Worm (Caenorhabditis elegans) whole organism, late embryonic: ENCODE data around the gene F35C5.1.

Experiments used
- T23F11.4 ChIP-seq: fragments of 200-800 bp; sonication (Bioruptor generic); optimal IDR thresholded peaks from 2 replicates; lab custom pipeline; 2018; ENCODE audit warnings: mild to moderate bottlenecking, missing genetic modification characterization, missing compliant biosample characterization
- ama-1 ChIP-seq: fragments of 150-350 bp; optimal IDR thresholded peaks from 2 replicates; lab custom pipeline; 2014
- ceh-19 ChIP-seq: fragments of 200-800 bp; sonication (Bioruptor generic); optimal IDR thresholded peaks from 2 replicates; lab custom pipeline; 2018; ENCODE audit warnings: mild to moderate bottlenecking, missing genetic modification characterization, missing compliant biosample characterization
- ceh-31 ChIP-seq: sonication (generic microtip); optimal IDR thresholded peaks from 2 replicates; lab custom pipeline; 2016; ENCODE audit warnings: missing genetic modification characterization, missing compliant biosample characterization
- ceh-45 ChIP-seq: fragments of 200-800 bp; sonication (Bioruptor generic); IDR thresholded peaks from 2 replicates; pipeline ENCODE4 v1.3.6; 2022; ENCODE audit warnings: missing genetic modification reagents, missing genetic modification characterization, missing compliant biosample characterization
- ceh-9 ChIP-seq: sonication (generic microtip); optimal IDR thresholded peaks from 2 replicates; lab custom pipeline; 2016; ENCODE audit warnings: mild to moderate bottlenecking, missing genetic modification characterization, inconsistent platforms, missing compliant biosample characterization
- elt-2 ChIP-seq: sonication (generic microtip); optimal IDR thresholded peaks from 2 replicates; lab custom pipeline; 2016; ENCODE audit warnings: missing genetic modification reagents, missing genetic modification characterization, missing compliant biosample characterization
- eyg-1 ChIP-seq: sonication (generic microtip); optimal IDR thresholded peaks from 2 replicates; lab custom pipeline; 2016; ENCODE audit warnings: missing genotype, missing genetic modification characterization, missing compliant biosample characterization
- fax-1 ChIP-seq: sonication (generic microtip); optimal IDR thresholded peaks from 2 replicates; lab custom pipeline; 2016; ENCODE audit warnings: missing genotype, missing genetic modification characterization, missing compliant biosample characterization
- hlh-30 ChIP-seq: sonication (generic microtip); optimal IDR thresholded peaks from 2 replicates; lab custom pipeline; 2017; ENCODE audit warnings: antibody characterized with exemption, missing genetic modification characterization, missing compliant biosample characterization; ENCODE audit not compliant: insufficient read depth
- nfya-1 ChIP-seq: sonication (generic microtip); optimal IDR thresholded peaks from 2 replicates; lab custom pipeline; 2017; ENCODE audit warnings: missing genetic modification characterization, mild to moderate bottlenecking, missing compliant biosample characterization, antibody characterized with exemption, moderate library complexity
- nhr-11 ChIP-seq: fragments of 150-350 bp; optimal IDR thresholded peaks from 2 replicates; lab custom pipeline; 2014; ENCODE audit warnings: missing biosample characterization, missing genetic modification characterization
- nhr-232 ChIP-seq: sonication (generic microtip); optimal IDR thresholded peaks from 2 replicates; lab custom pipeline; 2016; ENCODE audit warnings: missing genetic modification characterization, missing compliant biosample characterization
- unc-86 ChIP-seq: sonication (generic microtip); optimal IDR thresholded peaks from 2 replicates; lab custom pipeline; 2016; ENCODE audit warnings: missing genetic modification characterization, missing compliant biosample characterization

DNA sequence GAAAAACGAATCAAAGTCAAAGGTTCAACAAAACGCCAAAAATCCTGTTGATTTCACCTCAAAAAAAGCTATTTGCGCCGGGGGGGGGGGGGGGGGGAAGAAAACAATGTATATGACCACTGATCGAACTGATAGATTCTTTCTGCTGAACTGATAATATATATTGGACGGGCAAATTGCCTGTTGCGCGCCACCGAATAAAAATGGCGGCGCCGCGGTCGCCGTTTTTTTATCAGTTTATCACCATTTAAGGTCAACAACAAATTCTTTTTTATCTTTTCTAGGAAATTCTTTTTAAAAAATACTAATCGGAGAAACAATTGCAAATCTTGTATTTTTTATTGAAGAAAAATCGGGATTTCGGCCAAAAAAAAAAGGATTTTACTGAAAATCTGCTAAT, 846 bp upstream of the F35C5.1 start:
- TF ChIP-seq ceh-31 (tag; lab: Kevin White, UChicago) (no peak), ceh-9 (tag; lab: Kevin White, UChicago) (no peak), T23F11.4 (GFP tag; lab: Kevin White, UChicago) (no peak), hlh-30 (tag; lab: Kevin White, UChicago) (no peak), ceh-19 (GFP tag; lab: Kevin White, UChicago) (no peak), nhr-11 (tag; lab: Kevin White, UChicago) (no peak), unc-86 (tag; lab: Kevin White, UChicago) (no peak), ama-1 (lab: Kevin White, UChicago) (no peak), fax-1 (no peak), nfya-1 (tag; lab: Kevin White, UChicago) (no peak), elt-2 (no peak), eyg-1 (no peak), nhr-232 (tag; lab: Kevin White, UChicago) (no peak), ceh-45 (GFP tag; lab: Robert Waterston, UW) (no peak)
